Worm (Caenorhabditis elegans) whole organism, L2 larva: ENCODE data around the gene bus-8B.

Source experiments
- C34F6.9 ChIP-seq: fragments of 150-350 bp; optimal IDR thresholded peaks from 2 replicates; lab custom pipeline; 2014; ENCODE audit warnings: missing biosample characterization, missing genetic modification characterization
- F13H6.1 ChIP-seq: sonication (generic microtip); optimal IDR thresholded peaks from 2 replicates; lab custom pipeline; 2016; ENCODE audit warnings: missing genetic modification characterization, missing compliant biosample characterization
- R02D3.7 ChIP-seq: fragments of 150-350 bp; optimal IDR thresholded peaks from 2 replicates; lab custom pipeline; 2014; ENCODE audit warnings: missing biosample characterization, missing genetic modification characterization
- Y55F3AM.14 ChIP-seq: fragments of 200-800 bp; sonication (Bioruptor generic); optimal IDR thresholded peaks from 2 replicates; lab custom pipeline; 2018; ENCODE audit warnings: mild to moderate bottlenecking, missing genetic modification characterization, missing compliant biosample characterization
- ZK546.5 ChIP-seq: sonication (generic microtip); optimal IDR thresholded peaks from 2 replicates; lab custom pipeline; 2017; ENCODE audit warnings: missing biosample characterization, missing genetic modification characterization
- aly-2 ChIP-seq: fragments of 150-350 bp; optimal IDR thresholded peaks from 2 replicates; lab custom pipeline; 2014; ENCODE audit warnings: missing biosample characterization, missing genetic modification characterization
- ama-1 ChIP-seq: fragments of 150-350 bp; optimal IDR thresholded peaks from 2 replicates; lab custom pipeline; 2018; ENCODE audit warnings: inconsistent platforms
- blmp-1 ChIP-seq: sonication (generic microtip); optimal IDR thresholded peaks from 2 replicates; lab custom pipeline; 2017; ENCODE audit warnings: missing genetic modification characterization, mild to moderate bottlenecking, missing compliant biosample characterization, antibody characterized with exemption, moderate library complexity; ENCODE audit not compliant: insufficient read depth
- ceh-16 ChIP-seq: fragments of 150-350 bp; optimal IDR thresholded peaks from 2 replicates; lab custom pipeline; 2014; ENCODE audit warnings: missing biosample characterization, missing genetic modification characterization
- ceh-82 ChIP-seq: fragments of 150-350 bp; optimal IDR thresholded peaks from 2 replicates; lab custom pipeline; 2014; ENCODE audit warnings: missing biosample characterization, missing genetic modification characterization
- crh-2 ChIP-seq: sonication (generic microtip); optimal IDR thresholded peaks from 2 replicates; lab custom pipeline; 2017; ENCODE audit warnings: missing biosample characterization, missing genetic modification characterization
- dmd-4 ChIP-seq: sonication (generic microtip); optimal IDR thresholded peaks from 2 replicates; lab custom pipeline; 2017; ENCODE audit warnings: missing biosample characterization, missing genetic modification characterization
- egl-27 ChIP-seq: sonication (generic microtip); optimal IDR thresholded peaks from 3 replicates; lab custom pipeline; 2017; ENCODE audit warnings: missing biosample characterization, missing genetic modification reagents, missing genetic modification characterization
- elt-1 ChIP-seq: fragments of 150-350 bp; optimal IDR thresholded peaks from 2 replicates; lab custom pipeline; 2014; ENCODE audit warnings: missing biosample characterization, missing genetic modification characterization
- elt-3 ChIP-seq: sonication (generic microtip); optimal IDR thresholded peaks from 2 replicates; lab custom pipeline; 2017; ENCODE audit warnings: missing biosample characterization, missing genetic modification characterization
- fos-1 ChIP-seq: fragments of 150-350 bp; optimal IDR thresholded peaks from 2 replicates; lab custom pipeline; 2014; ENCODE audit warnings: missing biosample characterization, missing genetic modification characterization
- gmeb-1 ChIP-seq: fragments of 150-350 bp; optimal IDR thresholded peaks from 2 replicates; lab custom pipeline; 2014; ENCODE audit warnings: missing biosample characterization, missing genetic modification characterization
- lin-13 ChIP-seq: fragments of 150-350 bp; optimal IDR thresholded peaks from 2 replicates; lab custom pipeline; 2014; ENCODE audit warnings: missing biosample characterization, missing genetic modification reagents, missing genetic modification characterization
- lin-39 ChIP-seq: fragments of 150-350 bp; optimal IDR thresholded peaks from 2 replicates; lab custom pipeline; 2014; ENCODE audit warnings: missing biosample characterization, missing genetic modification reagents, missing genetic modification characterization
- lsy-2 ChIP-seq, 2 experiments: fragments of 150-350 bp in 1 of 2; sonication (generic microtip) in 1 of 2; optimal IDR thresholded peaks; 2 replicates each; lab custom pipeline; 2014 to 2017; ENCODE audit warnings: missing biosample characterization in 2 of 2, missing genetic modification characterization in 2 of 2
- mab-5 ChIP-seq: fragments of 150-350 bp; optimal IDR thresholded peaks from 2 replicates; lab custom pipeline; 2014; ENCODE audit warnings: missing biosample characterization, missing genetic modification characterization
- mbf-1 ChIP-seq: sonication (generic microtip); optimal IDR thresholded peaks from 2 replicates; lab custom pipeline; 2017; ENCODE audit warnings: missing biosample characterization, missing genetic modification characterization
- mdl-1 ChIP-seq, 2 experiments: fragments of 150-350 bp in 1 of 2; sonication (generic microtip) in 1 of 2; optimal IDR thresholded peaks; 2 replicates each; lab custom pipeline; 2017; ENCODE audit warnings: missing biosample characterization in 2 of 2, missing genetic modification characterization in 2 of 2
- nhr-10 ChIP-seq: sonication (generic microtip); optimal IDR thresholded peaks from 2 replicates; lab custom pipeline; 2017; ENCODE audit warnings: missing biosample characterization, missing genetic modification characterization
- nhr-11 ChIP-seq: fragments of 150-350 bp; optimal IDR thresholded peaks from 2 replicates; lab custom pipeline; 2014; ENCODE audit warnings: missing biosample characterization, missing genetic modification characterization
- nhr-12 ChIP-seq: fragments of 150-350 bp; optimal IDR thresholded peaks from 2 replicates; lab custom pipeline; 2014; ENCODE audit warnings: missing biosample characterization, missing genetic modification characterization
- nhr-129 ChIP-seq: fragments of 150-350 bp; optimal IDR thresholded peaks from 2 replicates; lab custom pipeline; 2014; ENCODE audit warnings: missing biosample characterization, missing genetic modification characterization
- nhr-21 ChIP-seq: fragments of 150-350 bp; optimal IDR thresholded peaks from 2 replicates; lab custom pipeline; 2014; ENCODE audit warnings: missing biosample characterization, missing genetic modification characterization
- nhr-237 ChIP-seq: fragments of 150-350 bp; optimal IDR thresholded peaks from 2 replicates; lab custom pipeline; 2014; ENCODE audit warnings: missing biosample characterization, missing genetic modification characterization
- nhr-25 ChIP-seq: fragments of 150-350 bp; sonication (generic microtip); optimal IDR thresholded peaks from 3 replicates; lab custom pipeline; 2014; ENCODE audit warnings: missing biosample characterization, missing genetic modification characterization
- nhr-6 ChIP-seq: fragments of 150-350 bp; optimal IDR thresholded peaks from 2 replicates; lab custom pipeline; 2014; ENCODE audit warnings: missing biosample characterization, missing genetic modification characterization
- nhr-77 ChIP-seq: fragments of 150-350 bp; optimal IDR thresholded peaks from 2 replicates; lab custom pipeline; 2014; ENCODE audit warnings: missing biosample characterization, missing genetic modification characterization
- peb-1 ChIP-seq: fragments of 150-350 bp; optimal IDR thresholded peaks from 2 replicates; lab custom pipeline; 2014; ENCODE audit warnings: missing biosample characterization, missing genetic modification characterization
- sem-4 ChIP-seq: fragments of 150-350 bp; optimal IDR thresholded peaks from 2 replicates; lab custom pipeline; 2014; ENCODE audit warnings: missing biosample characterization, missing genetic modification reagents, missing genetic modification characterization
- skn-1 ChIP-seq: sonication (generic microtip); optimal IDR thresholded peaks from 2 replicates; lab custom pipeline; 2017; ENCODE audit warnings: missing biosample characterization, missing genetic modification characterization
- sma-3 ChIP-seq: sonication (generic microtip); optimal IDR thresholded peaks from 2 replicates; lab custom pipeline; 2016; ENCODE audit warnings: missing genetic modification reagents, missing genetic modification characterization, missing compliant biosample characterization
- sma-9 ChIP-seq, 2 experiments: fragments of 150-350 bp in 1 of 2; sonication (generic microtip) in 1 of 2; optimal IDR thresholded peaks; 2 replicates each; lab custom pipeline; 2014 to 2016; ENCODE audit warnings: missing genetic modification characterization in 2 of 2, mild to moderate bottlenecking in 1 of 2, missing biosample characterization in 1 of 2, missing compliant biosample characterization in 1 of 2, missing genetic modification reagents in 1 of 2, moderate library complexity in 1 of 2
- snpc-4 ChIP-seq: fragments of 150-350 bp; optimal IDR thresholded peaks from 2 replicates; lab custom pipeline; 2014; ENCODE audit warnings: missing biosample characterization, missing genetic modification characterization
- unc-39 ChIP-seq: fragments of 150-350 bp; optimal IDR thresholded peaks from 2 replicates; lab custom pipeline; 2014; ENCODE audit warnings: missing biosample characterization, missing genetic modification characterization
- unc-55 ChIP-seq: fragments of 150-350 bp; sonication (generic microtip); optimal IDR thresholded peaks from 3 replicates; lab custom pipeline; 2014; ENCODE audit warnings: missing biosample characterization, missing genetic modification reagents, missing genetic modification characterization
- unc-62 ChIP-seq: fragments of 150-350 bp; optimal IDR thresholded peaks from 2 replicates; lab custom pipeline; 2014; ENCODE audit warnings: missing biosample characterization, missing genetic modification reagents, missing genetic modification characterization
- zag-1 ChIP-seq: fragments of 150-350 bp; optimal IDR thresholded peaks from 2 replicates; lab custom pipeline; 2014; ENCODE audit warnings: missing biosample characterization, missing genetic modification characterization
- ztf-1 ChIP-seq: fragments of 200-800 bp; sonication (Bioruptor generic); conservative IDR thresholded peaks from 2 replicates; pipeline ENCODE4 v1.3.6; 2022; ENCODE audit warnings: missing genetic modification characterization, missing compliant biosample characterization
- ztf-11 ChIP-seq: sonication (generic microtip); optimal IDR thresholded peaks from 2 replicates; lab custom pipeline; 2017; ENCODE audit warnings: missing biosample characterization, missing genetic modification characterization
- ztf-4 ChIP-seq: fragments of 150-350 bp; optimal IDR thresholded peaks from 2 replicates; lab custom pipeline; 2014; ENCODE audit warnings: missing biosample characterization, missing genetic modification characterization

bus-8B gene

ce11 chrX:5466149-5466548 is 27.0 kb upstream of the bus-8B start:
- TF ChIP-seq ceh-16 = no peak
- TF ChIP-seq sma-9 (GFP tag; optimal IDR thresholded peaks at IDR 0.05; lab: Kevin White, UChicago) = peak; percentile 28
- TF ChIP-seq sma-9 (tag; optimal IDR thresholded peaks at IDR 0.05; lab: Kevin White, UChicago) = no peak

ce11 chrX:5467308-5467707 is 25.8 kb upstream of the bus-8B start:
- TF ChIP-seq nhr-12 (tag; lab: Kevin White, UChicago) = no peak
- no peak for TF ChIP-seq aly-2
- TF ChIP-seq elt-1 = no peak
- TF ChIP-seq nhr-10 (tag; lab: Kevin White, UChicago) = no peak
- TF ChIP-seq lsy-2 (tag; optimal IDR thresholded peaks at IDR 0.05; lab: Kevin White, UChicago) = no peak
- no peak for TF ChIP-seq nhr-11 (tag; lab: Kevin White, UChicago)
- TF ChIP-seq peb-1 (tag; lab: Kevin White, UChicago) = no peak
- TF ChIP-seq sem-4 (tag; lab: Kevin White, UChicago) = no peak
- no peak for TF ChIP-seq mbf-1 (tag; lab: Kevin White, UChicago)
- no peak for TF ChIP-seq nhr-6 (tag; lab: Kevin White, UChicago)
- TF ChIP-seq nhr-77 (tag; lab: Kevin White, UChicago) = no peak
- peak; percentile 91 for TF ChIP-seq sma-9 (GFP tag; optimal IDR thresholded peaks at IDR 0.05; lab: Kevin White, UChicago)
- no peak for TF ChIP-seq sma-9 (tag; optimal IDR thresholded peaks at IDR 0.05; lab: Kevin White, UChicago)
- no peak for TF ChIP-seq ZK546.5 (tag; lab: Kevin White, UChicago)
- no peak for TF ChIP-seq R02D3.7 (tag; lab: Kevin White, UChicago)
- TF ChIP-seq lin-39 = no peak
- peak; percentile 44 for TF ChIP-seq egl-27 (tag; lab: Kevin White, UChicago)
- peak; percentile 89 for TF ChIP-seq crh-2 (tag; lab: Kevin White, UChicago)
- TF ChIP-seq fos-1 (tag; lab: Kevin White, UChicago) = peak; percentile 85
- TF ChIP-seq mab-5 = no peak
- TF ChIP-seq lin-13 (GFP tag; lab: Kevin White, UChicago) = no peak
- TF ChIP-seq mdl-1 (tag; optimal IDR thresholded peaks at IDR 0.05; lab: Kevin White, UChicago) = peak in 1 of 2 experiments; percentile 34
- TF ChIP-seq unc-39 (tag; lab: Kevin White, UChicago) = no peak
- TF ChIP-seq ztf-11 = no peak
- no peak for TF ChIP-seq snpc-4 (tag; lab: Kevin White, UChicago)
- no peak for TF ChIP-seq ama-1
- TF ChIP-seq F13H6.1 (tag; lab: Kevin White, UChicago) = peak; percentile 51
- TF ChIP-seq nhr-129 (tag; lab: Kevin White, UChicago) = no peak
- peak; percentile 78 for TF ChIP-seq blmp-1 (tag; lab: Kevin White, UChicago)
- peak; percentile 51 for TF ChIP-seq nhr-25 (tag; lab: Kevin White, UChicago)
- TF ChIP-seq skn-1 (tag; lab: Kevin White, UChicago) = no peak
- no peak for TF ChIP-seq zag-1
- TF ChIP-seq C34F6.9 = no peak
- no peak for TF ChIP-seq ceh-82 (tag; lab: Kevin White, UChicago)
- TF ChIP-seq unc-55 = no peak
- no peak for TF ChIP-seq ztf-4 (tag; lab: Kevin White, UChicago)
- no peak for TF ChIP-seq unc-62 (GFP tag; lab: Kevin White, UChicago)
- peak; percentile 32 for TF ChIP-seq nhr-21 (tag; lab: Kevin White, UChicago)
- TF ChIP-seq sma-3 = peak; percentile 78
- TF ChIP-seq nhr-237 = no peak
- no peak for TF ChIP-seq dmd-4 (tag; lab: Kevin White, UChicago)
- peak; percentile 29 for TF ChIP-seq gmeb-1 (tag; lab: Kevin White, UChicago)
- TF ChIP-seq elt-3 (tag; lab: Kevin White, UChicago) = no peak
- no peak for TF ChIP-seq ceh-16

- no peak for TF ChIP-seq ztf-1 (GFP tag; lab: Robert Waterston, UW)
- TF ChIP-seq nhr-21 (tag; lab: Kevin White, UChicago) = peak; percentile 16
- TF ChIP-seq ama-1 = no peak
- TF ChIP-seq Y55F3AM.14 = no peak
- peak; percentile 86 to 89 for TF ChIP-seq mdl-1 (tag; optimal IDR thresholded peaks at IDR 0.05; lab: Kevin White, UChicago)
- peak; percentile 9 for TF ChIP-seq nhr-25 (tag; lab: Kevin White, UChicago)
- TF ChIP-seq gmeb-1 (tag; lab: Kevin White, UChicago) = peak; percentile 32
- peak; percentile 19 for TF ChIP-seq sma-3
- peak; percentile 6 for TF ChIP-seq egl-27 (tag; lab: Kevin White, UChicago)
- TF ChIP-seq dmd-4 (tag; lab: Kevin White, UChicago) = no peak
- no peak for TF ChIP-seq F13H6.1 (tag; lab: Kevin White, UChicago)
- TF ChIP-seq blmp-1 (tag; lab: Kevin White, UChicago) = peak; percentile 35
- TF ChIP-seq crh-2 (tag; lab: Kevin White, UChicago) = peak; percentile 76
- no peak for TF ChIP-seq nhr-11 (tag; lab: Kevin White, UChicago)
- no peak for TF ChIP-seq snpc-4 (tag; lab: Kevin White, UChicago)
- peak; percentile 6 for TF ChIP-seq nhr-129 (tag; lab: Kevin White, UChicago)
- TF ChIP-seq sma-9 (GFP tag; optimal IDR thresholded peaks at IDR 0.05; lab: Kevin White, UChicago) = peak; percentile 94
- no peak for TF ChIP-seq sma-9 (tag; optimal IDR thresholded peaks at IDR 0.05; lab: Kevin White, UChicago)
- no peak for TF ChIP-seq lin-39
- peak; percentile 26 for TF ChIP-seq fos-1 (tag; lab: Kevin White, UChicago)
Observed at ce11 chrX:5467820-5468270, 25.3 kb upstream of the bus-8B start, which contains the start of gene dpyd-1. Gene dpyd-1 (plus strand): TSS chrX:5467870.
